Fruit fly (Drosophila melanogaster): Measurements from ENCODE around the gene CG6277.

DNA sequence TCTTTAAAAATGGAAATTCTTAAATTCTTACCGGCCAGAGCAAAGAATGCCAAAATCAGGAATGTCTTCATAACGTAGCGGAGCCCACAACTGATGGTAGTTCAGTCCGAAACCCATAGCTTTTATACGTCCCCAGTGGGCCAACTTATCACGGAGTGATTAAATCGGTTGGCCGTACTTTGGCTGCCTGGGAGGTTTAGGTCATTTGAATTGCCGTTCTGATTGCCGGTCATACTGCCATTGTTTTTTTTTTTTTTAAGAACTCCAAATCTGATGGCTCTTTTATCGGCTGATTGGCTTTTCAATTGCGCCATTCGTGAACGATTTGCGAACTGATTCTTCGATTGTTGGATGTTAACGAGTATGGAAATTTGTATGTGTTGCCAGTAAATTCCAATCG, at the start of gene CG6277:
- TF ChIP-seq CTCF (optimal IDR thresholded peaks at IDR 0.05), result no peak
- TF ChIP-seq CG8478 (optimal IDR thresholded peaks at IDR 0.05), result no peak
